Fruit fly (Drosophila melanogaster) whole organism, embryonic: Measurements from ENCODE around the gene Epp.

Source experiments
- Ada2b ChIP-seq: fragments of 200-800 bp; sonication (Bioruptor generic); IDR thresholded peaks from 2 replicates; pipeline ENCODE4 v1.3.6; 2022; ENCODE audit warnings: missing biosample characterization, missing genetic modification characterization
- CG11504 ChIP-seq: fragments of 200-800 bp; sonication (Bioruptor generic); optimal IDR thresholded peaks from 3 replicates; lab custom pipeline; 2019; ENCODE audit warnings: missing biosample characterization, mild to moderate bottlenecking, missing genetic modification characterization, moderate library complexity
- CG11696 ChIP-seq: fragments of 200-800 bp; sonication (Bioruptor generic); IDR thresholded peaks from 2 replicates; pipeline ENCODE4 v1.3.6; 2022; ENCODE audit warnings: missing biosample characterization, missing genetic modification characterization
- CG12391 ChIP-seq: fragments of 200-800 bp; sonication (Bioruptor generic); optimal IDR thresholded peaks from 3 replicates; lab custom pipeline; 2018; ENCODE audit warnings: missing biosample characterization, mild to moderate bottlenecking, missing genetic modification characterization, moderate library complexity
- CG12659 ChIP-seq: fragments of 200-800 bp; sonication (Bioruptor generic); optimal IDR thresholded peaks from 3 replicates; lab custom pipeline; 2017; ENCODE audit warnings: mild to moderate bottlenecking, missing biosample characterization, missing genetic modification reagents, missing genetic modification characterization
- CG14014 ChIP-seq: fragments of 200-800 bp; sonication (Bioruptor generic); IDR thresholded peaks from 2 replicates; pipeline ENCODE4 v1.3.6; 2022; ENCODE audit warnings: missing biosample characterization, missing genetic modification characterization
- CG14441 ChIP-seq: fragments of 200-800 bp; sonication (Bioruptor generic); IDR thresholded peaks from 2 replicates; pipeline ENCODE4 v1.3.6; 2022; ENCODE audit warnings: missing biosample characterization, missing genetic modification characterization
- CG17568 ChIP-seq: fragments of 200-800 bp; sonication (Bioruptor generic); optimal IDR thresholded peaks from 2 replicates; lab custom pipeline; 2018; ENCODE audit warnings: missing biosample characterization, mild to moderate bottlenecking, missing genetic modification characterization, moderate library complexity
- CG2678 ChIP-seq: fragments of 200-800 bp; sonication (Bioruptor generic); optimal IDR thresholded peaks from 3 replicates; lab custom pipeline; 2019; ENCODE audit warnings: missing biosample characterization, mild to moderate bottlenecking, missing genetic modification characterization, moderate library complexity
- CG3065 ChIP-seq: fragments of 200-800 bp; sonication (Bioruptor generic); optimal IDR thresholded peaks from 2 replicates; lab custom pipeline; 2016; ENCODE audit warnings: missing biosample characterization, missing genetic modification characterization
- CG34422 ChIP-seq: fragments of 200-800 bp; sonication (Bioruptor generic); IDR thresholded peaks from 3 replicates; pipeline ENCODE4 v1.3.6; 2022; ENCODE audit warnings: missing biosample characterization, missing genetic modification characterization
- CG6791 ChIP-seq: fragments of 200-800 bp; sonication (Bioruptor generic); IDR thresholded peaks from 3 replicates; pipeline ENCODE4 v1.3.6; 2022; ENCODE audit warnings: missing biosample characterization, missing genetic modification characterization; ENCODE audit not compliant: partially characterized antibody
- CG7357 ChIP-seq: fragments of 200-800 bp; sonication (Bioruptor generic); IDR thresholded peaks from 3 replicates; pipeline ENCODE4 v1.3.6; 2022; ENCODE audit warnings: missing biosample characterization, missing genetic modification characterization
- CG7839 ChIP-seq: fragments of 200-800 bp; sonication (Bioruptor generic); optimal IDR thresholded peaks from 3 replicates; lab custom pipeline; 2018; ENCODE audit warnings: missing biosample characterization, mild to moderate bottlenecking, missing genetic modification characterization, moderate library complexity
- D19B ChIP-seq: fragments of 200-800 bp; sonication (Bioruptor generic); optimal IDR thresholded peaks from 2 replicates; lab custom pipeline; 2017; ENCODE audit warnings: missing biosample characterization, mild to moderate bottlenecking, missing genetic modification characterization
- E2f2 ChIP-seq: fragments of 200-800 bp; sonication (Bioruptor generic); IDR thresholded peaks from 2 replicates; pipeline ENCODE4 v1.3.6; 2022; ENCODE audit warnings: missing biosample characterization, missing genetic modification characterization
- Eip74EF ChIP-seq, 2 experiments: fragments of 200-800 bp in 1 of 2; fragments of >200 bp in 1 of 2; sonication (Bioruptor generic) in 1 of 2; optimal IDR thresholded peaks; 2 replicates each; lab custom pipeline; 2017 to 2019; ENCODE audit warnings: missing biosample characterization in 2 of 2, missing genetic modification characterization in 2 of 2, mild to moderate bottlenecking in 1 of 2, moderate library complexity in 1 of 2
- H15 ChIP-seq: fragments of 200-800 bp; sonication (Bioruptor generic); IDR thresholded peaks from 3 replicates; pipeline ENCODE4 v1.3.6; 2022; ENCODE audit warnings: missing biosample characterization, missing genetic modification characterization
- HLHmδ ChIP-seq: fragments of 200-800 bp; sonication (Bioruptor generic); optimal IDR thresholded peaks from 2 replicates; lab custom pipeline; 2018; ENCODE audit warnings: missing biosample characterization, mild to moderate bottlenecking, missing genetic modification characterization, moderate library complexity
- Hr51 ChIP-seq, 2 experiments: fragments of 200-800 bp; sonication (Bioruptor generic); optimal IDR thresholded peaks; 2 replicates in 1 of 2; 3 replicates in 1 of 2; lab custom pipeline; 2016 to 2018; ENCODE audit warnings: missing biosample characterization in 2 of 2, missing genetic modification characterization in 2 of 2, mild to moderate bottlenecking in 1 of 2, moderate library complexity in 1 of 2
- Hr78 ChIP-seq, 2 experiments: fragments of 200-800 bp in 1 of 2; fragments of >200 bp in 1 of 2; sonication (Bioruptor generic) in 1 of 2; optimal IDR thresholded peaks; 2 replicates each; lab custom pipeline; 2017 to 2019; ENCODE audit warnings: missing biosample characterization in 2 of 2, missing genetic modification characterization in 2 of 2, mild to moderate bottlenecking in 1 of 2, moderate library complexity in 1 of 2
- Lim3 ChIP-seq: fragments of 200-800 bp; sonication (Bioruptor generic); IDR thresholded peaks from 2 replicates; pipeline ENCODE4 v1.3.6; 2022; ENCODE audit warnings: missing biosample characterization, missing genetic modification characterization
- Pdp1 ChIP-seq, 2 experiments: fragments of 200-800 bp; sonication (Bioruptor generic); optimal IDR thresholded peaks; 3 replicates each; lab custom pipeline; 2016; ENCODE audit warnings: missing biosample characterization in 2 of 2, missing genetic modification characterization in 2 of 2, mild to moderate bottlenecking in 1 of 2, moderate library complexity in 1 of 2
- Ptx1 ChIP-seq: fragments of 200-800 bp; sonication (Bioruptor generic); IDR thresholded peaks from 2 replicates; pipeline ENCODE4 v1.3.6; 2022; ENCODE audit warnings: missing biosample characterization, missing genetic modification characterization
- Rfx ChIP-seq: fragments of 200-800 bp; sonication (Bioruptor generic); IDR thresholded peaks from 2 replicates; pipeline ENCODE4 v1.3.6; 2022; ENCODE audit warnings: missing biosample characterization, missing genetic modification characterization
- Xrp1 ChIP-seq: fragments of 200-800 bp; sonication (Bioruptor generic); IDR thresholded peaks from 2 replicates; pipeline ENCODE4 v1.3.6; 2022; ENCODE audit warnings: missing biosample characterization, missing genetic modification characterization
- ap ChIP-seq: fragments of 200-800 bp; sonication (Bioruptor generic); IDR thresholded peaks from 2 replicates; pipeline ENCODE4 v1.3.6; 2022; ENCODE audit warnings: missing biosample characterization, missing genetic modification characterization
- bsh ChIP-seq, 2 experiments: fragments of 200-800 bp; sonication (Bioruptor generic); optimal IDR thresholded peaks; 2 replicates each; lab custom pipeline; 2017 to 2018; ENCODE audit warnings: mild to moderate bottlenecking in 2 of 2, missing biosample characterization in 2 of 2, missing genetic modification characterization in 2 of 2, moderate library complexity in 1 of 2
- ci ChIP-seq: fragments of 200-800 bp; sonication (Bioruptor generic); IDR thresholded peaks from 3 replicates; pipeline ENCODE4 v1.3.6; 2022; ENCODE audit warnings: missing biosample characterization, missing genetic modification characterization
- dmrt11E ChIP-seq: fragments of 200-800 bp; sonication (Bioruptor generic); optimal IDR thresholded peaks from 3 replicates; lab custom pipeline; 2018; ENCODE audit warnings: missing biosample characterization, mild to moderate bottlenecking, missing genetic modification characterization, moderate library complexity
- dysf ChIP-seq: fragments of 200-800 bp; sonication (Bioruptor generic); IDR thresholded peaks from 3 replicates; pipeline ENCODE4 v1.3.6; 2022; ENCODE audit warnings: missing biosample characterization, missing genetic modification characterization
- eve ChIP-seq, 2 experiments: fragments of >200 bp; optimal IDR thresholded peaks; 2 replicates each; lab custom pipeline; 2017; ENCODE audit warnings: missing biosample characterization in 2 of 2, missing genetic modification characterization in 2 of 2
- eyg ChIP-seq: fragments of 200-800 bp; sonication (Bioruptor generic); optimal IDR thresholded peaks from 3 replicates; lab custom pipeline; 2016; ENCODE audit warnings: missing biosample characterization, missing genetic modification characterization
- lmd ChIP-seq: fragments of 200-800 bp; sonication (Bioruptor generic); IDR thresholded peaks from 2 replicates; pipeline ENCODE4 v1.3.6; 2022; ENCODE audit warnings: missing biosample characterization, missing genetic modification characterization
- lola ChIP-seq, 3 experiments: fragments of >200 bp in 2 of 3; fragments of 200-800 bp in 1 of 3; sonication (Bioruptor generic) in 1 of 3; optimal IDR thresholded peaks; 2 replicates each; lab custom pipeline; 2017 to 2019; ENCODE audit warnings: missing biosample characterization in 3 of 3, missing genetic modification characterization in 3 of 3, mild to moderate bottlenecking in 1 of 3, moderate library complexity in 1 of 3
- mld ChIP-seq: fragments of 200-800 bp; sonication (Bioruptor generic); IDR thresholded peaks from 3 replicates; pipeline ENCODE4 v1.3.6; 2022; ENCODE audit warnings: missing biosample characterization, missing genetic modification characterization; ENCODE audit not compliant: partially characterized antibody
- nau ChIP-seq: fragments of 200-800 bp; sonication (Bioruptor generic); optimal IDR thresholded peaks from 3 replicates; lab custom pipeline; 2017; ENCODE audit warnings: missing biosample characterization, mild to moderate bottlenecking, missing genetic modification characterization, missing genetic modification reagents
- nerfin-2 ChIP-seq: fragments of 200-800 bp; sonication (Bioruptor generic); IDR thresholded peaks from 2 replicates; pipeline ENCODE4 v1.3.6; 2022; ENCODE audit warnings: missing biosample characterization, missing genetic modification characterization; ENCODE audit not compliant: partially characterized antibody
- nmo ChIP-seq: fragments of 200-800 bp; sonication (Bioruptor generic); optimal IDR thresholded peaks from 2 replicates; lab custom pipeline; 2018; ENCODE audit warnings: missing biosample characterization, mild to moderate bottlenecking, missing genetic modification characterization, moderate library complexity
- oc ChIP-seq: fragments of 200-800 bp; sonication (Bioruptor generic); optimal IDR thresholded peaks from 2 replicates; lab custom pipeline; 2018; ENCODE audit warnings: missing biosample characterization, mild to moderate bottlenecking, missing genetic modification characterization, moderate library complexity
- sens-2 ChIP-seq: fragments of 200-800 bp; sonication (Bioruptor generic); IDR thresholded peaks from 2 replicates; pipeline ENCODE4 v1.3.6; 2022; ENCODE audit warnings: missing biosample characterization, missing genetic modification characterization
- sim ChIP-seq: fragments of 200-800 bp; sonication (Bioruptor generic); IDR thresholded peaks from 2 replicates; pipeline ENCODE4 v1.3.6; 2022; ENCODE audit warnings: missing biosample characterization, missing genetic modification characterization
- sima ChIP-seq: fragments of 200-800 bp; sonication (Bioruptor generic); optimal IDR thresholded peaks from 2 replicates; lab custom pipeline; 2016; ENCODE audit warnings: missing biosample characterization, missing genetic modification characterization
- tin ChIP-seq: fragments of 200-800 bp; sonication (Bioruptor generic); optimal IDR thresholded peaks from 3 replicates; lab custom pipeline; 2016; ENCODE audit warnings: missing biosample characterization, missing genetic modification characterization
- tna ChIP-seq: fragments of 200-800 bp; sonication (Bioruptor generic); IDR thresholded peaks from 2 replicates; pipeline ENCODE4 v1.3.6; 2022; ENCODE audit warnings: missing biosample characterization, missing genetic modification characterization; ENCODE audit not compliant: partially characterized antibody
- ttk ChIP-seq: fragments of 200-800 bp; sonication (Bioruptor generic); IDR thresholded peaks from 2 replicates; pipeline ENCODE4 v2.1.2; 2022; ENCODE audit warnings: missing biosample characterization, missing genetic modification characterization
- tx ChIP-seq: fragments of 200-800 bp; sonication (Bioruptor generic); optimal IDR thresholded peaks from 2 replicates; lab custom pipeline; 2016; ENCODE audit warnings: missing biosample characterization, missing genetic modification characterization

The Epp gene

DNA sequence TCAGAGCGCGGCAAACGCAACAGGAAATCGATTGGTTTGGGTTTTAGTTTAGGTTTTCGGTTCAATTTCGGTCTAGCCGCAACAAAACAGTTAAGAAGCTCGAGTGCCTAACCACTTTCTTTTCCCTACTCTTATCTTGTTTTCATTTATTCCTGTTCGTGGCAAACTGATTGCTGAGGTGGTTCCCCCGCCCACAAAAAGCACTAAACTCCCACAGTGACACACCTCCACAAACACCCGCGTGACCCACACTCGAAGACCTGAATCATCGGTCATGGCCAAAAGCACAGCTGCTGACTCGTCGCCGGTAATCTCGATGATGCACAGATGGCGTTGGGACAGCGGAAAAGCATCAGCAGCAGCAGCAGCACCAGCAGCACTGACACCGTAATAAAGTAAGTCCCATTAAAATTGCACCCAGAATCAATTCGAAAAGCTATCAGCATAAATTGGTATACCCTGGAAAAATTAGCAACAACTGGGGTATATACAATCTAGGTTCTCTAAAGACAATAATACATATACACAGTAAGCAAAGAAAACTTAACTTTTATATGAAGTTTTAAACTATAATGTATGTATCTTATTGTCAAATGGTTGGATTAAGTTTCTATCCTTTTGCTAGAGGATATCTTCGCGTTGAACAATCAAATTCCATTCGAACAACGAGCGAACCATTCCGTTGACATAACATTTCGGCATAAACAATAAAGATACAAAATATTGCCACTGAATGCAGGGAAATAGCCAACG is 33.2 kb upstream of the Epp start (continued):
- TF ChIP-seq Rfx (GFP tag; lab: Robert Waterston, UW) (peak; percentile 54), ap (peak; percentile 25; the same call in 1 of the 2 replicates), ttk (GFP tag; lab: Robert Waterston, UW) (peak; percentile 21; the same call in 1 of the 2 replicates), sim (no peak), bsh (GFP tag; optimal IDR thresholded peaks at IDR 0.05; lab: Kevin White, UChicago) (peak in 1 of 2 experiments; percentile 65), Pdp1 (GFP tag; optimal IDR thresholded peaks at IDR 0.05; lab: Kevin White, UChicago) (peak in 1 of 2 experiments; percentile 51), CG11504 (peak; percentile 66), E2f2 (GFP tag; lab: Robert Waterston, UW) (0 out of 2 replicates have a peak, but pooled peaks have one; percentile 21), Eip74EF (GFP tag; optimal IDR thresholded peaks at IDR 0.05; lab: Kevin White, UChicago) (peak in 1 of 2 experiments; percentile 13), eyg (GFP tag; lab: Kevin White, UChicago) (no peak), H15 (GFP tag; lab: Robert Waterston, UW) (no peak), CG12659 (GFP tag; lab: Kevin White, UChicago) (peak; percentile 13), Ptx1 (GFP tag; lab: Robert Waterston, UW) (peak; percentile 46), CG14441 (GFP tag; lab: Robert Waterston, UW) (peak; percentile 32; the same call in 1 of the 2 replicates), CG7839 (tag; lab: Kevin White, UChicago) (peak; percentile 69), CG7357 (GFP tag; lab: Robert Waterston, UW) (no peak), Hr78 (GFP tag; optimal IDR thresholded peaks at IDR 0.05; lab: Kevin White, UChicago) (peak in 1 of 2 experiments; percentile 59), CG14014 (GFP tag; lab: Robert Waterston, UW) (peak; percentile 36; the same call in 1 of the 2 replicates), sens-2 (no peak), lola (GFP tag; optimal IDR thresholded peaks at IDR 0.05; lab: Kevin White, UChicago) (peak in 1 of 3 experiments; percentile 17), HLHmδ (no peak), CG6791 (GFP tag; lab: Robert Waterston, UW) (no peak), dysf (GFP tag; lab: Robert Waterston, UW) (peak; percentile 59; the same call in 2 of the 3 replicates), CG12391 (tag; lab: Kevin White, UChicago) (peak; percentile 58), CG2678 (tag; lab: Kevin White, UChicago) (peak; percentile 62), ci (GFP tag; lab: Robert Waterston, UW) (0 out of 3 replicates have a peak, but pooled peaks have one; percentile 56), nerfin-2 (GFP tag; lab: Robert Waterston, UW) (no peak), tna (GFP tag; lab: Robert Waterston, UW) (no peak), D19B (GFP tag; lab: Kevin White, UChicago) (peak; percentile 55), dmrt11E (tag; lab: Kevin White, UChicago) (peak; percentile 26), Lim3 (GFP tag; lab: Robert Waterston, UW) (no peak), mld (0 out of 3 replicates have a peak, but pooled peaks have one; percentile 22), CG34422 (GFP tag; lab: Robert Waterston, UW) (0 out of 3 replicates have a peak, but pooled peaks have one; percentile 15), Ada2b (GFP tag; lab: Robert Waterston, UW) (peak; percentile 43; the same call in 1 of the 2 replicates), nau (GFP tag; lab: Kevin White, UChicago) (no peak), CG17568 (GFP tag; lab: Kevin White, UChicago) (no peak), eve (GFP tag; optimal IDR thresholded peaks at IDR 0.05; lab: Kevin White, UChicago) (peak in 1 of 2 experiments; percentile 75), sima (GFP tag; lab: Kevin White, UChicago) (no peak), Xrp1 (GFP tag; lab: Robert Waterston, UW) (peak; percentile 55; the same call in 1 of the 2 replicates), Hr51 (GFP tag; optimal IDR thresholded peaks at IDR 0.05; lab: Kevin White, UChicago) (peak in 1 of 2 experiments; percentile 62), tin (no peak), CG3065 (no peak), tx (peak; percentile 6), CG11696 (GFP tag; lab: Robert Waterston, UW) (0 out of 2 replicates have a peak, but pooled peaks have one; percentile 15), oc (no peak), lmd (GFP tag; lab: Robert Waterston, UW) (peak; percentile 47), nmo (GFP tag; lab: Kevin White, UChicago) (peak; percentile 47)
